Worm (Caenorhabditis elegans): Measurements from ENCODE around the gene ZC412.10.
"Not testable (repeated sequence)": the region's sequence is repeated elsewhere in the genome, so short reads cannot be mapped to it uniquely, and the experiment has no call there.

The ZC412.10 gene

ce11 chrV:14876724-14877123 is at the start of gene ZC412.10:
TSS of gene ZC412.10 (minus strand) at chrV:14876824.
- TF ChIP-seq nhr-43 (tag; optimal IDR thresholded peaks at IDR 0.05; ENCODE audit: poor library complexity, severe bottlenecking); lin-39 (tag; optimal IDR thresholded peaks at IDR 0.05); elt-2 (tag; optimal IDR thresholded peaks at IDR 0.05): not testable (repeated sequence)

ce11 chrV:14924104-14924503 is 47.5 kb upstream of the ZC412.10 start, which contains the start of gene srg-54:
TSS of gene srg-54 (minus strand) at chrV:14924204.
- no peak for TF ChIP-seq ceh-9 (tag; optimal IDR thresholded peaks at IDR 0.05)
- TF ChIP-seq ztf-4 (tag; optimal IDR thresholded peaks at IDR 0.05): no peak
- no peak for TF ChIP-seq unc-39 (tag; optimal IDR thresholded peaks at IDR 0.05)
- TF ChIP-seq pha-4 (tag; optimal IDR thresholded peaks at IDR 0.05): no peak
- no peak for TF ChIP-seq nhr-23 (tag; optimal IDR thresholded peaks at IDR 0.05)
- no peak for TF ChIP-seq ceh-82 (tag; optimal IDR thresholded peaks at IDR 0.05)

- TF ChIP-seq nhr-77 (tag; optimal IDR thresholded peaks at IDR 0.05) (no peak), zag-1 (tag; optimal IDR thresholded peaks at IDR 0.05) (no peak), egl-5 (tag; optimal IDR thresholded peaks at IDR 0.05) (no peak), nhr-12 (tag; optimal IDR thresholded peaks at IDR 0.05) (no peak), fos-1 (tag; optimal IDR thresholded peaks at IDR 0.05) (no peak), ama-1 (optimal IDR thresholded peaks at IDR 0.05) (no peak), nhr-25 (tag; optimal IDR thresholded peaks at IDR 0.05) (no peak), nhr-237 (tag; optimal IDR thresholded peaks at IDR 0.05) (no peak), nhr-28 (tag; optimal IDR thresholded peaks at IDR 0.05) (no peak), egl-27 (tag; optimal IDR thresholded peaks at IDR 0.05) (no peak), lin-15B (tag; optimal IDR thresholded peaks at IDR 0.05) (no peak), unc-39 (tag; optimal IDR thresholded peaks at IDR 0.05) (no peak), nfya-1 (tag; optimal IDR thresholded peaks at IDR 0.05; ENCODE audit: insufficient read depth) (no peak), lsy-12 (tag; optimal IDR thresholded peaks at IDR 0.05) (no peak), snpc-4 (tag; optimal IDR thresholded peaks at IDR 0.05) (no peak), eor-1 (tag; optimal IDR thresholded peaks at IDR 0.05) (no peak), nhr-67 (tag; optimal IDR thresholded peaks at IDR 0.05) (no peak)
These were observed 44.9 kb upstream of the ZC412.10 start, which contains the start of gene zmp-4 for ce11 chrV:14921509-14921908. TSS of gene zmp-4 (minus strand) at chrV:14921609.

ce11 chrV:14915599-14915998 is 39.0 kb upstream of the ZC412.10 start, which contains the start of gene H12D21.11:
TSS of gene H12D21.11 (plus strand) at chrV:14915899.
- TF ChIP-seq R02D3.7 (tag; optimal IDR thresholded peaks at IDR 0.05): no peak
- TF ChIP-seq zag-1 (tag; optimal IDR thresholded peaks at IDR 0.05): no peak
- no peak for TF ChIP-seq fkh-10 (GFP tag; optimal IDR thresholded peaks at IDR 0.05)
- no peak for TF ChIP-seq tbx-2 (tag; optimal IDR thresholded peaks at IDR 0.05)
- no peak for TF ChIP-seq mdl-1 (tag; optimal IDR thresholded peaks at IDR 0.05)
- TF ChIP-seq egl-27 (tag; optimal IDR thresholded peaks at IDR 0.05): no peak
- no peak for TF ChIP-seq nhr-67 (tag; optimal IDR thresholded peaks at IDR 0.05)
- TF ChIP-seq nhr-77 (tag; optimal IDR thresholded peaks at IDR 0.05): no peak
- no peak for TF ChIP-seq lsy-12 (tag; optimal IDR thresholded peaks at IDR 0.05)
- no peak for TF ChIP-seq mml-1 (tag; optimal IDR thresholded peaks at IDR 0.05)
- TF ChIP-seq ztf-4 (tag; optimal IDR thresholded peaks at IDR 0.05): no peak
- no peak for TF ChIP-seq nhr-28 (tag; optimal IDR thresholded peaks at IDR 0.05)
- TF ChIP-seq ceh-28 (tag; optimal IDR thresholded peaks at IDR 0.05): no peak
- TF ChIP-seq egl-5 (tag; optimal IDR thresholded peaks at IDR 0.05): no peak
- TF ChIP-seq eor-1 (tag; optimal IDR thresholded peaks at IDR 0.05): no peak
- no peak for TF ChIP-seq unc-62 (GFP tag; optimal IDR thresholded peaks at IDR 0.05)
- TF ChIP-seq daf-12 (tag; optimal IDR thresholded peaks at IDR 0.05): no peak

- TF ChIP-seq egl-5 (tag; optimal IDR thresholded peaks at IDR 0.05): peak; percentile 7
- no peak for TF ChIP-seq nhr-12 (tag; optimal IDR thresholded peaks at IDR 0.05)
These were observed 34.1 kb upstream of the ZC412.10 start for ce11 chrV:14910758-14911157.

- TF ChIP-seq egl-27 (tag; optimal IDR thresholded peaks at IDR 0.05) (no peak), nhr-12 (tag; optimal IDR thresholded peaks at IDR 0.05) (no peak), nhr-43 (tag; optimal IDR thresholded peaks at IDR 0.05; ENCODE audit: poor library complexity, severe bottlenecking) (no peak), ZK546.5 (tag; optimal IDR thresholded peaks at IDR 0.05) (no peak), fkh-10 (GFP tag; optimal IDR thresholded peaks at IDR 0.05) (no peak), lsy-12 (tag; optimal IDR thresholded peaks at IDR 0.05) (no peak), ceh-82 (tag; optimal IDR thresholded peaks at IDR 0.05) (no peak), nhr-25 (tag; optimal IDR thresholded peaks at IDR 0.05) (no peak), nhr-11 (tag; optimal IDR thresholded peaks at IDR 0.05) (no peak), pqm-1 (tag; optimal IDR thresholded peaks at IDR 0.05) (no peak), ztf-11 (tag; optimal IDR thresholded peaks at IDR 0.05) (no peak), lin-39 (tag; optimal IDR thresholded peaks at IDR 0.05) (no peak), ceh-16 (tag; optimal IDR thresholded peaks at IDR 0.05) (no peak), fos-1 (tag; optimal IDR thresholded peaks at IDR 0.05) (no peak), R02D3.7 (tag; optimal IDR thresholded peaks at IDR 0.05) (no peak)
These were observed 32.8 kb upstream of the ZC412.10 start, which contains the start of gene H12D21.9 for ce11 chrV:14909331-14909835. TSS of gene H12D21.9 (minus strand) at chrV:14909478.
